Fruit fly (Drosophila melanogaster): ENCODE measurements around the gene CG13137.

Gene CG13137

dm6 chr2L:10172402-10172801, at the start of gene CG13137:
Gene CG13137, plus strand, starts transcription at chr2L:10172702.
- no peak for TF ChIP-seq CG17801 (GFP tag; optimal IDR thresholded peaks at IDR 0.05; ENCODE audit: partially characterized antibody)

- TF ChIP-seq CG17801 (GFP tag; optimal IDR thresholded peaks at IDR 0.05; ENCODE audit: partially characterized antibody): no peak
These were observed 48.5 kb upstream of the CG13137 start for dm6 chr2L:10123963-10124362.

dm6 chr2L:10130763-10131162, 41.7 kb upstream of the CG13137 start:
- no peak for TF ChIP-seq CG17801 (GFP tag; optimal IDR thresholded peaks at IDR 0.05; ENCODE audit: partially characterized antibody)

dm6 chr2L:10143334-10143733, 29.2 kb upstream of the CG13137 start:
- TF ChIP-seq CG17801 (GFP tag; optimal IDR thresholded peaks at IDR 0.05; ENCODE audit: partially characterized antibody): peak; percentile 23

- TF ChIP-seq CG17801 (GFP tag; optimal IDR thresholded peaks at IDR 0.05; ENCODE audit: partially characterized antibody): no peak
These were observed 28.1 kb upstream of the CG13137 start, which contains the start of gene CG4839 for dm6 chr2L:10144236-10144953. Gene CG4839, plus strand, starts transcription at chr2L:10144776.

dm6 chr2L:10145571-10145970, 26.9 kb upstream of the CG13137 start:
- TF ChIP-seq CG17801 (GFP tag; optimal IDR thresholded peaks at IDR 0.05; ENCODE audit: partially characterized antibody): no peak

dm6 chr2L:10146723-10147475, 25.6 kb upstream of the CG13137 start:
- no peak for TF ChIP-seq CG17801 (GFP tag; optimal IDR thresholded peaks at IDR 0.05; ENCODE audit: partially characterized antibody)

- TF ChIP-seq CG17801 (GFP tag; optimal IDR thresholded peaks at IDR 0.05; ENCODE audit: partially characterized antibody): no peak
These were observed 18.1 kb upstream of the CG13137 start for dm6 chr2L:10154395-10154794.

dm6 chr2L:10180182-10180779, 7.8 kb downstream of the CG13137 start, which contains the start of gene CG44153:
Gene CG44153, minus strand, starts transcription at chr2L:10180256.
- TF ChIP-seq CG17801 (GFP tag; optimal IDR thresholded peaks at IDR 0.05; ENCODE audit: partially characterized antibody): no peak

- no peak for TF ChIP-seq CG17801 (GFP tag; optimal IDR thresholded peaks at IDR 0.05; ENCODE audit: partially characterized antibody)
These were observed 18.9 kb downstream of the CG13137 start, which contains the start of gene Fum4 for dm6 chr2L:10191396-10191795. Gene Fum4, minus strand, starts transcription at chr2L:10191496.

dm6 chr2L:10198911-10199310, 26.4 kb downstream of the CG13137 start, which contains the start of gene Sur:
Gene Sur, minus strand, starts transcription at chr2L:10199117.
- no peak for TF ChIP-seq CG17801 (GFP tag; optimal IDR thresholded peaks at IDR 0.05; ENCODE audit: partially characterized antibody)

- peak; percentile 88 for TF ChIP-seq CG17801 (GFP tag; optimal IDR thresholded peaks at IDR 0.05; ENCODE audit: partially characterized antibody)
These were observed 28.3 kb downstream of the CG13137 start, which contains the start of the genes Ripalpha and RpL7 for dm6 chr2L:10200847-10201246. Gene Ripalpha, minus strand, starts transcription at chr2L:10200974. Gene RpL7, plus strand, starts transcription at chr2L:10201004.

- TF ChIP-seq CG17801 (GFP tag; optimal IDR thresholded peaks at IDR 0.05; ENCODE audit: partially characterized antibody): no peak
These were observed 29.2 kb downstream of the CG13137 start for dm6 chr2L:10201743-10202142.

dm6 chr2L:10203933-10204509, 31.5 kb downstream of the CG13137 start, which contains the start of gene CG34159:
Gene CG34159, minus strand, starts transcription at chr2L:10204317.
- no peak for TF ChIP-seq CG17801 (GFP tag; optimal IDR thresholded peaks at IDR 0.05; ENCODE audit: partially characterized antibody)

dm6 chr2L:10205940-10206339, 33.4 kb downstream of the CG13137 start:
- TF ChIP-seq CG17801 (GFP tag; optimal IDR thresholded peaks at IDR 0.05; ENCODE audit: partially characterized antibody): no peak

Data from ovary, adult (tissue).